Worm (Caenorhabditis elegans) whole organism, young adult: Measurements from ENCODE around the gene cest-2.2.
A peak's percentile ranks its signal among the peaks of the same experiment; 100 is the strongest.

Experiments used
- B0019.2 ChIP-seq: fragments of 200-800 bp; sonication (Bioruptor generic); conservative IDR thresholded peaks from 2 replicates; pipeline ENCODE4 v1.3.6; 2022; ENCODE audit warnings: missing genetic modification reagents, missing genetic modification characterization, missing compliant biosample characterization
- B0261.1 ChIP-seq: sonication (generic microtip); optimal IDR thresholded peaks from 2 replicates; lab custom pipeline; 2016; ENCODE audit warnings: mild to moderate bottlenecking, missing genetic modification characterization, moderate library complexity, missing compliant biosample characterization
- B0336.3 ChIP-seq: fragments of 200-800 bp; sonication (Bioruptor generic); IDR thresholded peaks from 2 replicates; pipeline ENCODE4 v1.3.6; 2022; ENCODE audit warnings: missing genetic modification characterization, missing compliant biosample characterization
- C06A6.2 ChIP-seq: fragments of 200-800 bp; sonication (Bioruptor generic); conservative IDR thresholded peaks from 2 replicates; pipeline ENCODE4 v1.3.6; 2022; ENCODE audit warnings: missing genetic modification characterization, missing compliant biosample characterization
- F10E7.11 ChIP-seq: sonication (generic microtip); optimal IDR thresholded peaks from 2 replicates; lab custom pipeline; 2017; ENCODE audit warnings: mild to moderate bottlenecking, missing genetic modification characterization, moderate library complexity, missing compliant biosample characterization
- F49E8.2 ChIP-seq: sonication (generic microtip); optimal IDR thresholded peaks from 3 replicates; lab custom pipeline; 2017; ENCODE audit warnings: missing genetic modification characterization, mild to moderate bottlenecking, missing compliant biosample characterization, antibody characterized with exemption, moderate library complexity; ENCODE audit not compliant: insufficient read depth
- F57C9.4 ChIP-seq: sonication (generic microtip); optimal IDR thresholded peaks from 2 replicates; lab custom pipeline; 2017; ENCODE audit warnings: mild to moderate bottlenecking, missing genetic modification characterization, missing compliant biosample characterization
- Y53F4B.3 ChIP-seq: fragments of 200-800 bp; sonication (Bioruptor generic); IDR thresholded peaks from 2 replicates; pipeline ENCODE4 v1.3.6; 2022; ENCODE audit warnings: missing genetic modification reagents, missing genetic modification characterization, missing compliant biosample characterization
- Y67H2A.10 ChIP-seq: fragments of 200-800 bp; sonication (Bioruptor generic); conservative IDR thresholded peaks from 2 replicates; pipeline ENCODE4 v1.3.6; 2022; ENCODE audit warnings: missing genetic modification reagents, missing genetic modification characterization, missing compliant biosample characterization
- Y79H2A.3 ChIP-seq: fragments of 200-800 bp; sonication (Bioruptor generic); conservative IDR thresholded peaks from 2 replicates; pipeline ENCODE4 v1.3.6; 2022; ENCODE audit warnings: missing genetic modification reagents, missing genetic modification characterization, missing compliant biosample characterization
- ZK185.1 ChIP-seq: sonication (generic microtip); optimal IDR thresholded peaks from 2 replicates; lab custom pipeline; 2016; ENCODE audit warnings: mild to moderate bottlenecking, missing genetic modification characterization, missing compliant biosample characterization; ENCODE audit not compliant: poor library complexity, severe bottlenecking
- akir-1 ChIP-seq: fragments of 200-800 bp; sonication (Bioruptor generic); optimal IDR thresholded peaks from 2 replicates; lab custom pipeline; 2018; ENCODE audit warnings: mild to moderate bottlenecking, missing genetic modification characterization, moderate library complexity, missing compliant biosample characterization
- aptf-3 ChIP-seq: fragments of 200-800 bp; sonication (Bioruptor generic); IDR thresholded peaks from 2 replicates; pipeline ENCODE4 v1.3.6; 2022; ENCODE audit warnings: missing genetic modification characterization, missing compliant biosample characterization
- ccch-3 ChIP-seq: fragments of 200-800 bp; sonication (Bioruptor generic); optimal IDR thresholded peaks from 2 replicates; lab custom pipeline; 2018; ENCODE audit warnings: mild to moderate bottlenecking, missing genetic modification characterization, missing compliant biosample characterization
- ceh-40 ChIP-seq: fragments of 200-800 bp; sonication (Bioruptor generic); IDR thresholded peaks from 2 replicates; pipeline ENCODE4 v1.3.6; 2022; ENCODE audit warnings: missing genetic modification characterization, missing compliant biosample characterization
- ceh-58 ChIP-seq: fragments of 200-800 bp; sonication (Bioruptor generic); IDR thresholded peaks from 2 replicates; pipeline ENCODE4 v1.3.6; 2022; ENCODE audit warnings: missing genetic modification characterization, missing compliant biosample characterization
- ceh-79 ChIP-seq: sonication (generic microtip); optimal IDR thresholded peaks from 2 replicates; lab custom pipeline; 2017; ENCODE audit warnings: mild to moderate bottlenecking, missing genetic modification characterization, missing compliant biosample characterization
- chd-7 ChIP-seq: sonication (generic microtip); optimal IDR thresholded peaks from 2 replicates; lab custom pipeline; 2016; ENCODE audit warnings: mild to moderate bottlenecking, missing genetic modification characterization, moderate library complexity, missing compliant biosample characterization
- dpff-1 ChIP-seq: sonication (generic microtip); optimal IDR thresholded peaks from 2 replicates; lab custom pipeline; 2017; ENCODE audit warnings: mild to moderate bottlenecking, missing genetic modification characterization, missing compliant biosample characterization
- dpl-1 ChIP-seq: fragments of 150-350 bp; optimal IDR thresholded peaks from 2 replicates; lab custom pipeline; 2014; ENCODE audit warnings: missing biosample characterization, missing genetic modification reagents, missing genetic modification characterization
- efl-1 ChIP-seq: fragments of 150-350 bp; optimal IDR thresholded peaks from 2 replicates; lab custom pipeline; 2014; ENCODE audit warnings: missing biosample characterization, missing genetic modification reagents, missing genetic modification characterization
- hlh-26 ChIP-seq: fragments of 200-800 bp; sonication (Bioruptor generic); conservative IDR thresholded peaks from 2 replicates; pipeline ENCODE4 v1.3.6; 2022; ENCODE audit warnings: missing genetic modification reagents, missing genetic modification characterization, missing compliant biosample characterization
- hmg-1.2 ChIP-seq: fragments of 200-800 bp; sonication (Bioruptor generic); IDR thresholded peaks from 2 replicates; pipeline ENCODE4 v1.3.6; 2022; ENCODE audit warnings: missing genetic modification reagents, missing genetic modification characterization, missing compliant biosample characterization
- lag-1 ChIP-seq: fragments of 200-800 bp; sonication (Bioruptor generic); IDR thresholded peaks from 2 replicates; pipeline ENCODE4 v1.3.6; 2022; ENCODE audit warnings: missing genetic modification reagents, missing genetic modification characterization, missing compliant biosample characterization
- lin-54 ChIP-seq: fragments of 200-800 bp; sonication (Bioruptor generic); optimal IDR thresholded peaks from 2 replicates; lab custom pipeline; 2018; ENCODE audit warnings: mild to moderate bottlenecking, missing genetic modification characterization, missing compliant biosample characterization
- mes-4 ChIP-seq: sonication (generic microtip); optimal IDR thresholded peaks from 2 replicates; lab custom pipeline; 2016; ENCODE audit warnings: missing genotype, missing genetic modification characterization, missing compliant biosample characterization
- nfya-2 ChIP-seq: fragments of 200-800 bp; sonication (Bioruptor generic); IDR thresholded peaks from 2 replicates; pipeline ENCODE4 v1.3.6; 2022; ENCODE audit warnings: missing genetic modification reagents, missing genetic modification characterization, missing compliant biosample characterization
- nfyb-1 ChIP-seq: fragments of 200-800 bp; sonication (Bioruptor generic); IDR thresholded peaks from 2 replicates; pipeline ENCODE4 v1.3.6; 2022; ENCODE audit warnings: missing genetic modification reagents, missing genetic modification characterization, missing compliant biosample characterization
- nhr-80 ChIP-seq: sonication (generic microtip); optimal IDR thresholded peaks from 2 replicates; lab custom pipeline; 2016; ENCODE audit warnings: missing genetic modification characterization, missing compliant biosample characterization
- rec-8 ChIP-seq, 2 experiments: sonication (generic microtip); optimal IDR thresholded peaks; 2 replicates each; lab custom pipeline; 2016; ENCODE audit warnings: mild to moderate bottlenecking in 2 of 2, missing genetic modification characterization in 2 of 2, missing genetic modification reagents in 2 of 2, missing genotype in 2 of 2, missing biosample characterization in 1 of 2, missing compliant biosample characterization in 1 of 2, moderate library complexity in 1 of 2
- rpc-1 ChIP-seq, 2 experiments: fragments of 150-350 bp in 1 of 2; sonication (generic microtip) in 1 of 2; optimal IDR thresholded peaks; 2 replicates each; lab custom pipeline; 2014 to 2018; ENCODE audit warnings: missing biosample characterization in 1 of 2, missing genetic modification characterization in 1 of 2, missing genetic modification reagents in 1 of 2, missing genotype in 1 of 2
- somi-1 ChIP-seq: fragments of 200-800 bp; sonication (Bioruptor generic); optimal IDR thresholded peaks from 2 replicates; lab custom pipeline; 2018; ENCODE audit warnings: mild to moderate bottlenecking, missing genetic modification characterization, missing compliant biosample characterization
- sptf-2 ChIP-seq: fragments of 200-800 bp; sonication (Bioruptor generic); optimal IDR thresholded peaks from 2 replicates; lab custom pipeline; 2018; ENCODE audit warnings: mild to moderate bottlenecking, missing genetic modification characterization, missing compliant biosample characterization
- xnd-1 ChIP-seq: sonication (generic microtip); optimal IDR thresholded peaks from 2 replicates; lab custom pipeline; 2016; ENCODE audit warnings: missing genotype, missing genetic modification reagents, missing genetic modification characterization, missing compliant biosample characterization
- ztf-22 ChIP-seq: fragments of 200-800 bp; sonication (Bioruptor generic); optimal IDR thresholded peaks from 2 replicates; lab custom pipeline; 2018; ENCODE audit warnings: mild to moderate bottlenecking, missing genetic modification characterization, moderate library complexity, missing compliant biosample characterization
- ztf-6 ChIP-seq: fragments of 200-800 bp; sonication (Bioruptor generic); IDR thresholded peaks from 2 replicates; pipeline ENCODE4 v1.3.6; 2022; ENCODE audit warnings: missing genetic modification reagents, missing genetic modification characterization, missing compliant biosample characterization

The cest-2.2 gene

DNA sequence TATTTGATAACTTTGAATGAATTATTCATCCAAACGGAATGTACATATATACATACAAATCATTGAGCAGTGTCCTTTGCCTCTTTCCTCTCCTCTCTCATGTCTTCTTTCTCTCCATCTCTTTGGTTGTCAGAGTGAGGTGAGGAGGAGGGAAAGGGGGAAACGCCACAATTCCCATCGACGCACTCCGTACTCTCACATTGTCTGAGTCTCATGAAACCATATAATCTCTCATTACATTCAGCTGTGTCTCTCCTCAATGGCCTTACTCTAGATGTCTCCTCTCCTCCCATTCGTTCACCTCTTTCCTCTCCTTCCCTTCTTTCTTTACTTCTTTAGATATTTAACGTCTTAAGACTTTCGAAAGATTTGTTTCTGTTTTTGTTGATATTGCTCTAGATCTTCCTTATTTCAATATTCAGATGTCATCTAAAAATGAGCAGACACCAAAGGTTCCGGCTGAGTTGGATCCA is 2.5 kb upstream of the cest-2.2 start, which contains the start of gene ceh-74:
ceh-74 (plus strand) TSS at position 423 of the 473 bp plus-strand sequence.
- TF ChIP-seq hmg-1.2 (GFP tag; lab: Robert Waterston, UW) = peak; percentile 58
- TF ChIP-seq aptf-3 = no peak
- TF ChIP-seq, all 124 proteins: peak for 1

ce11 chrV:14176572-14176971 is 1.4 kb upstream of the cest-2.2 start:
- TF ChIP-seq ztf-22 (GFP tag; lab: Kevin White, UChicago) (no peak), F57C9.4 (tag; lab: Kevin White, UChicago) (no peak), Y79H2A.3 (GFP tag; lab: Robert Waterston, UW) (no peak), efl-1 (GFP tag; lab: Kevin White, UChicago) (no peak), xnd-1 (tag; lab: Kevin White, UChicago) (no peak), B0261.1 (tag; lab: Kevin White, UChicago) (no peak), Y67H2A.10 (no peak), dpff-1 (tag; lab: Kevin White, UChicago) (no peak), mes-4 (no peak), hlh-26 (GFP tag; lab: Robert Waterston, UW) (no peak), F10E7.11 (tag; lab: Kevin White, UChicago) (no peak), ZK185.1 (no peak), Y53F4B.3 (GFP tag; lab: Robert Waterston, UW) (no peak), lag-1 (no peak), B0019.2 (GFP tag; lab: Robert Waterston, UW) (no peak), B0336.3 (GFP tag; lab: Robert Waterston, UW) (no peak), rec-8 (tag; optimal IDR thresholded peaks at IDR 0.05; lab: Kevin White, UChicago) (no peak), rpc-1 (optimal IDR thresholded peaks at IDR 0.05; lab: Kevin White, UChicago) (no peak), rpc-1 (tag; optimal IDR thresholded peaks at IDR 0.05; lab: Kevin White, UChicago) (no peak), ccch-3 (GFP tag; lab: Kevin White, UChicago) (no peak)
- TF ChIP-seq, all 124 proteins: peak for 0

ce11 chrV:14171284-14171683 is 3.9 kb downstream of the cest-2.2 start, which contains the start of gene cest-2.1:
cest-2.1 (minus strand) TSS chrV:14171481.
- TF ChIP-seq F49E8.2 (no peak), dpff-1 (tag; lab: Kevin White, UChicago) (no peak), chd-7 (tag; lab: Kevin White, UChicago) (no peak), ceh-58 (no peak), nhr-80 (peak; percentile 13)

ce11 chrV:14167629-14168028 is 7.5 kb downstream of the cest-2.2 start, which contains the start of gene ocam-1:
ocam-1 (minus strand) TSS chrV:14167729.
- TF ChIP-seq akir-1 (GFP tag; lab: Kevin White, UChicago) (no peak), ceh-40 (no peak), ceh-79 (tag; lab: Kevin White, UChicago) (no peak), nfyb-1 (no peak), C06A6.2 (GFP tag; lab: Robert Waterston, UW) (no peak), Y67H2A.10 (no peak), somi-1 (no peak), ztf-6 (GFP tag; lab: Robert Waterston, UW) (no peak), sptf-2 (no peak), dpl-1 (no peak), nfya-2 (no peak), B0261.1 (tag; lab: Kevin White, UChicago) (no peak), lin-54 (GFP tag; lab: Kevin White, UChicago) (no peak)
